Worm (Caenorhabditis elegans) whole organism, L4 larva: ENCODE data around the gene ttr-40.

Experiments
- D1046.2 ChIP-seq: fragments of 200-800 bp; sonication (Bioruptor generic); IDR thresholded peaks from 2 replicates; pipeline ENCODE4 v1.3.6; 2022; ENCODE audit warnings: missing genetic modification characterization, missing compliant biosample characterization
- aly-2 ChIP-seq: sonication (generic microtip); optimal IDR thresholded peaks from 2 replicates; lab custom pipeline; 2018; ENCODE audit warnings: missing biosample characterization, missing genetic modification characterization
- attf-4 ChIP-seq: sonication (generic microtip); optimal IDR thresholded peaks from 3 replicates; lab custom pipeline; 2017; ENCODE audit warnings: missing biosample characterization, missing genetic modification characterization
- fos-1 ChIP-seq: fragments of 150-350 bp; optimal IDR thresholded peaks from 2 replicates; lab custom pipeline; 2014; ENCODE audit warnings: missing biosample characterization, missing genetic modification characterization
- mxl-2 ChIP-seq: fragments of 200-800 bp; sonication (Bioruptor generic); conservative IDR thresholded peaks from 2 replicates; pipeline ENCODE4 v1.3.6; 2022; ENCODE audit warnings: missing genetic modification reagents, missing genetic modification characterization, missing compliant biosample characterization
- nhr-237 ChIP-seq: sonication (generic microtip); optimal IDR thresholded peaks from 2 replicates; lab custom pipeline; 2017; ENCODE audit warnings: missing biosample characterization, missing genetic modification characterization
- nhr-28 ChIP-seq: fragments of 150-350 bp; optimal IDR thresholded peaks from 2 replicates; lab custom pipeline; 2014; ENCODE audit warnings: missing biosample characterization, missing genetic modification characterization
- nhr-48 ChIP-seq: sonication (generic microtip); optimal IDR thresholded peaks from 2 replicates; lab custom pipeline; 2016; ENCODE audit warnings: mild to moderate bottlenecking, missing genetic modification characterization, missing compliant biosample characterization
- nhr-77 ChIP-seq: fragments of 150-350 bp; optimal IDR thresholded peaks from 2 replicates; lab custom pipeline; 2014; ENCODE audit warnings: missing biosample characterization, missing genetic modification characterization
- skn-1 ChIP-seq: fragments of 150-350 bp; optimal IDR thresholded peaks from 2 replicates; lab custom pipeline; 2014; ENCODE audit warnings: missing biosample characterization, missing genetic modification characterization
- spr-3 ChIP-seq: fragments of 200-800 bp; sonication (Bioruptor generic); optimal IDR thresholded peaks from 2 replicates; lab custom pipeline; 2018; ENCODE audit warnings: mild to moderate bottlenecking, missing genetic modification characterization, missing compliant biosample characterization
- unc-130 ChIP-seq: sonication (generic microtip); optimal IDR thresholded peaks from 2 replicates; lab custom pipeline; 2016; ENCODE audit warnings: missing genetic modification reagents, missing genetic modification characterization, missing compliant biosample characterization
- zag-1 ChIP-seq: fragments of 150-350 bp; optimal IDR thresholded peaks from 2 replicates; lab custom pipeline; 2014; ENCODE audit warnings: missing biosample characterization, missing genetic modification characterization

DNA sequence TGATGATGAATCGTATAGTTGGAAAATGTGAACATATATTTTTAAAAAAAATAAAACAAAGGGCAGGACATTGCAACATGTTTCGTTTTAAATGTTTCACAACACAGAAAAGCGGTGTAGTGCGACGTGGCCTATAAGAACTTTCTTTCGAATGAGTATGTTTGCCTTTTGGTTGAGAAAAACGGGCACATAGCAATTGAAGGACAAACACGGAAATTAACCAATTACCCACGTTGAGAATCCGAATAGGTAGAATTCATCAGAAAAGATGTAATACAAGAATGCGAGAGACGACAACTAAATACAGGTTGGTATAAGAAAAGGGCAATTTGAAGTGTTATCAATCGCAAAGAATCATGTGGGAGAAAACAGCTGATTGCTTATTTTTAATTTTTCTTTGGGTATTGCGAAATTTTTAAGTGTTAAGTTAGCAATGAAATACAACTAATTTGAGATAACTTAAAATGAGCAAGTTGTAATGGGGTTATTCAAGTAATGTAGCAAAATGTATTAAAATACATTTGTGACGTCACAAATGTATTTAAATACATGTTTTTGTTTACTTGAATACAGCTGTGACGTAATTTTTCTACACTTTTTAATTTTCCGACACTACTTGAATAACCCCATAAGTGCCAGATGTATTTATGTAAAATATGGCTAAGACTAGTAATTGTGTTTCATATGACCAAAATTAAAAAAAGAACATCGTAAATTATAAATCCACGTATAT is 21.8 kb downstream of the ttr-40 start, which contains the start of gene acl-14:
- TF ChIP-seq nhr-28 (peak; percentile 64), mxl-2 (GFP tag; lab: Robert Waterston, UW) (no peak), aly-2 (no peak), fos-1 (no peak), nhr-48 (tag; lab: Kevin White, UChicago) (no peak), nhr-77 (no peak), unc-130 (GFP tag; lab: Kevin White, UChicago) (no peak), spr-3 (GFP tag; lab: Kevin White, UChicago) (no peak), skn-1 (tag; lab: Kevin White, UChicago) (no peak), attf-4 (tag; lab: Kevin White, UChicago) (no peak), zag-1 (tag; lab: Kevin White, UChicago) (no peak), nhr-237 (tag; lab: Kevin White, UChicago) (no peak), D1046.2 (GFP tag; lab: Robert Waterston, UW) (no peak)
